Worm (Caenorhabditis elegans) whole organism, L2 larva: ENCODE results near the gene C10E2.1.
A peak's percentile ranks its signal among the peaks of the same experiment; 100 is the strongest.

Experiments used
- C34F6.9 ChIP-seq: fragments of 150-350 bp; optimal IDR thresholded peaks from 2 replicates; lab custom pipeline; 2014; ENCODE audit warnings: missing biosample characterization, missing genetic modification characterization
- F13H6.1 ChIP-seq: sonication (generic microtip); optimal IDR thresholded peaks from 2 replicates; lab custom pipeline; 2016; ENCODE audit warnings: missing genetic modification characterization, missing compliant biosample characterization
- R02D3.7 ChIP-seq: fragments of 150-350 bp; optimal IDR thresholded peaks from 2 replicates; lab custom pipeline; 2014; ENCODE audit warnings: missing biosample characterization, missing genetic modification characterization
- Y55F3AM.14 ChIP-seq: fragments of 200-800 bp; sonication (Bioruptor generic); optimal IDR thresholded peaks from 2 replicates; lab custom pipeline; 2018; ENCODE audit warnings: mild to moderate bottlenecking, missing genetic modification characterization, missing compliant biosample characterization
- ZK546.5 ChIP-seq: sonication (generic microtip); optimal IDR thresholded peaks from 2 replicates; lab custom pipeline; 2017; ENCODE audit warnings: missing biosample characterization, missing genetic modification characterization
- alr-1 ChIP-seq: fragments of 150-350 bp; optimal IDR thresholded peaks from 2 replicates; lab custom pipeline; 2014; ENCODE audit warnings: missing biosample characterization, missing genetic modification characterization
- ama-1 ChIP-seq: fragments of 150-350 bp; optimal IDR thresholded peaks from 2 replicates; lab custom pipeline; 2018; ENCODE audit warnings: inconsistent platforms
- blmp-1 ChIP-seq: sonication (generic microtip); optimal IDR thresholded peaks from 2 replicates; lab custom pipeline; 2017; ENCODE audit warnings: missing genetic modification characterization, mild to moderate bottlenecking, missing compliant biosample characterization, antibody characterized with exemption, moderate library complexity; ENCODE audit not compliant: insufficient read depth
- ceh-82 ChIP-seq: fragments of 150-350 bp; optimal IDR thresholded peaks from 2 replicates; lab custom pipeline; 2014; ENCODE audit warnings: missing biosample characterization, missing genetic modification characterization
- crh-2 ChIP-seq: sonication (generic microtip); optimal IDR thresholded peaks from 2 replicates; lab custom pipeline; 2017; ENCODE audit warnings: missing biosample characterization, missing genetic modification characterization
- dmd-4 ChIP-seq: sonication (generic microtip); optimal IDR thresholded peaks from 2 replicates; lab custom pipeline; 2017; ENCODE audit warnings: missing biosample characterization, missing genetic modification characterization
- egl-27 ChIP-seq: sonication (generic microtip); optimal IDR thresholded peaks from 3 replicates; lab custom pipeline; 2017; ENCODE audit warnings: missing biosample characterization, missing genetic modification reagents, missing genetic modification characterization
- elt-1 ChIP-seq: fragments of 150-350 bp; optimal IDR thresholded peaks from 2 replicates; lab custom pipeline; 2014; ENCODE audit warnings: missing biosample characterization, missing genetic modification characterization
- elt-3 ChIP-seq: sonication (generic microtip); optimal IDR thresholded peaks from 2 replicates; lab custom pipeline; 2017; ENCODE audit warnings: missing biosample characterization, missing genetic modification characterization
- fos-1 ChIP-seq: fragments of 150-350 bp; optimal IDR thresholded peaks from 2 replicates; lab custom pipeline; 2014; ENCODE audit warnings: missing biosample characterization, missing genetic modification characterization
- gmeb-1 ChIP-seq: fragments of 150-350 bp; optimal IDR thresholded peaks from 2 replicates; lab custom pipeline; 2014; ENCODE audit warnings: missing biosample characterization, missing genetic modification characterization
- lin-11 ChIP-seq: fragments of 150-350 bp; sonication (generic microtip); optimal IDR thresholded peaks from 2 replicates; lab custom pipeline; 2014; ENCODE audit warnings: missing biosample characterization, missing genetic modification characterization, inconsistent platforms, mixed read lengths
- lin-13 ChIP-seq: fragments of 150-350 bp; optimal IDR thresholded peaks from 2 replicates; lab custom pipeline; 2014; ENCODE audit warnings: missing biosample characterization, missing genetic modification reagents, missing genetic modification characterization
- lin-39 ChIP-seq: fragments of 150-350 bp; optimal IDR thresholded peaks from 2 replicates; lab custom pipeline; 2014; ENCODE audit warnings: missing biosample characterization, missing genetic modification reagents, missing genetic modification characterization
- mab-5 ChIP-seq: fragments of 150-350 bp; optimal IDR thresholded peaks from 2 replicates; lab custom pipeline; 2014; ENCODE audit warnings: missing biosample characterization, missing genetic modification characterization
- mdl-1 ChIP-seq, 2 experiments: fragments of 150-350 bp in 1 of 2; sonication (generic microtip) in 1 of 2; optimal IDR thresholded peaks; 2 replicates each; lab custom pipeline; 2017; ENCODE audit warnings: missing biosample characterization in 2 of 2, missing genetic modification characterization in 2 of 2
- nhr-10 ChIP-seq: sonication (generic microtip); optimal IDR thresholded peaks from 2 replicates; lab custom pipeline; 2017; ENCODE audit warnings: missing biosample characterization, missing genetic modification characterization
- nhr-11 ChIP-seq: fragments of 150-350 bp; optimal IDR thresholded peaks from 2 replicates; lab custom pipeline; 2014; ENCODE audit warnings: missing biosample characterization, missing genetic modification characterization
- nhr-12 ChIP-seq: fragments of 150-350 bp; optimal IDR thresholded peaks from 2 replicates; lab custom pipeline; 2014; ENCODE audit warnings: missing biosample characterization, missing genetic modification characterization
- nhr-129 ChIP-seq: fragments of 150-350 bp; optimal IDR thresholded peaks from 2 replicates; lab custom pipeline; 2014; ENCODE audit warnings: missing biosample characterization, missing genetic modification characterization
- nhr-21 ChIP-seq: fragments of 150-350 bp; optimal IDR thresholded peaks from 2 replicates; lab custom pipeline; 2014; ENCODE audit warnings: missing biosample characterization, missing genetic modification characterization
- nhr-23 ChIP-seq: fragments of 150-350 bp; optimal IDR thresholded peaks from 2 replicates; lab custom pipeline; 2014; ENCODE audit warnings: missing biosample characterization, missing genetic modification reagents, missing genetic modification characterization
- nhr-237 ChIP-seq: fragments of 150-350 bp; optimal IDR thresholded peaks from 2 replicates; lab custom pipeline; 2014; ENCODE audit warnings: missing biosample characterization, missing genetic modification characterization
- nhr-25 ChIP-seq: fragments of 150-350 bp; sonication (generic microtip); optimal IDR thresholded peaks from 3 replicates; lab custom pipeline; 2014; ENCODE audit warnings: missing biosample characterization, missing genetic modification characterization
- nhr-77 ChIP-seq: fragments of 150-350 bp; optimal IDR thresholded peaks from 2 replicates; lab custom pipeline; 2014; ENCODE audit warnings: missing biosample characterization, missing genetic modification characterization
- peb-1 ChIP-seq: fragments of 150-350 bp; optimal IDR thresholded peaks from 2 replicates; lab custom pipeline; 2014; ENCODE audit warnings: missing biosample characterization, missing genetic modification characterization
- sem-4 ChIP-seq: fragments of 150-350 bp; optimal IDR thresholded peaks from 2 replicates; lab custom pipeline; 2014; ENCODE audit warnings: missing biosample characterization, missing genetic modification reagents, missing genetic modification characterization
- skn-1 ChIP-seq: sonication (generic microtip); optimal IDR thresholded peaks from 2 replicates; lab custom pipeline; 2017; ENCODE audit warnings: missing biosample characterization, missing genetic modification characterization
- sma-3 ChIP-seq: sonication (generic microtip); optimal IDR thresholded peaks from 2 replicates; lab custom pipeline; 2016; ENCODE audit warnings: missing genetic modification reagents, missing genetic modification characterization, missing compliant biosample characterization
- sma-9 ChIP-seq, 2 experiments: fragments of 150-350 bp in 1 of 2; sonication (generic microtip) in 1 of 2; optimal IDR thresholded peaks; 2 replicates each; lab custom pipeline; 2014 to 2016; ENCODE audit warnings: missing genetic modification characterization in 2 of 2, mild to moderate bottlenecking in 1 of 2, missing biosample characterization in 1 of 2, missing compliant biosample characterization in 1 of 2, missing genetic modification reagents in 1 of 2, moderate library complexity in 1 of 2
- snpc-4 ChIP-seq: fragments of 150-350 bp; optimal IDR thresholded peaks from 2 replicates; lab custom pipeline; 2014; ENCODE audit warnings: missing biosample characterization, missing genetic modification characterization
- unc-39 ChIP-seq: fragments of 150-350 bp; optimal IDR thresholded peaks from 2 replicates; lab custom pipeline; 2014; ENCODE audit warnings: missing biosample characterization, missing genetic modification characterization
- unc-55 ChIP-seq: fragments of 150-350 bp; sonication (generic microtip); optimal IDR thresholded peaks from 3 replicates; lab custom pipeline; 2014; ENCODE audit warnings: missing biosample characterization, missing genetic modification reagents, missing genetic modification characterization
- unc-62 ChIP-seq: fragments of 150-350 bp; optimal IDR thresholded peaks from 2 replicates; lab custom pipeline; 2014; ENCODE audit warnings: missing biosample characterization, missing genetic modification reagents, missing genetic modification characterization
- zag-1 ChIP-seq: fragments of 150-350 bp; optimal IDR thresholded peaks from 2 replicates; lab custom pipeline; 2014; ENCODE audit warnings: missing biosample characterization, missing genetic modification characterization
- ztf-1 ChIP-seq: fragments of 200-800 bp; sonication (Bioruptor generic); conservative IDR thresholded peaks from 2 replicates; pipeline ENCODE4 v1.3.6; 2022; ENCODE audit warnings: missing genetic modification characterization, missing compliant biosample characterization
- ztf-11 ChIP-seq: sonication (generic microtip); optimal IDR thresholded peaks from 2 replicates; lab custom pipeline; 2017; ENCODE audit warnings: missing biosample characterization, missing genetic modification characterization
- ztf-4 ChIP-seq: fragments of 150-350 bp; optimal IDR thresholded peaks from 2 replicates; lab custom pipeline; 2014; ENCODE audit warnings: missing biosample characterization, missing genetic modification characterization

The C10E2.1 gene

ce11 chrX:16762529-16762928 is at the start of gene C10E2.1:
C10E2.1 (plus strand) TSS chrX:16762829.
- no peak for TF ChIP-seq ceh-82
- no peak for TF ChIP-seq fos-1 (tag; lab: Kevin White, UChicago)
- no peak for TF ChIP-seq ztf-1
- no peak for TF ChIP-seq nhr-21 (tag; lab: Kevin White, UChicago)
- no peak for TF ChIP-seq zag-1 (tag; lab: Kevin White, UChicago)
- no peak for TF ChIP-seq skn-1
- no peak for TF ChIP-seq gmeb-1 (tag; lab: Kevin White, UChicago)

- TF ChIP-seq mdl-1 (tag; optimal IDR thresholded peaks at IDR 0.05; lab: Kevin White, UChicago) (no peak), lin-13 (GFP tag; lab: Kevin White, UChicago) (no peak), ZK546.5 (no peak), peb-1 (tag; lab: Kevin White, UChicago) (no peak), Y55F3AM.14 (no peak), nhr-11 (tag; lab: Kevin White, UChicago) (no peak), egl-27 (tag; lab: Kevin White, UChicago) (no peak), elt-3 (tag; lab: Kevin White, UChicago) (no peak), sma-3 (GFP tag; lab: Kevin White, UChicago) (no peak), blmp-1 (tag; lab: Kevin White, UChicago) (no peak), dmd-4 (tag; lab: Kevin White, UChicago) (no peak), ceh-82 (no peak), unc-62 (GFP tag; lab: Kevin White, UChicago) (no peak)
Measured at ce11 chrX:16715938-16716337, 46.7 kb upstream of the C10E2.1 start.

- TF ChIP-seq lin-11 (tag; lab: Kevin White, UChicago), result no peak
- TF ChIP-seq zag-1 (tag; lab: Kevin White, UChicago), result no peak
- TF ChIP-seq alr-1 (tag; lab: Kevin White, UChicago), result no peak
- no peak for TF ChIP-seq unc-39 (tag; lab: Kevin White, UChicago)
- TF ChIP-seq snpc-4, result peak; percentile 32
Measured at ce11 chrX:16721930-16722329, 40.7 kb upstream of the C10E2.1 start.

DNA sequence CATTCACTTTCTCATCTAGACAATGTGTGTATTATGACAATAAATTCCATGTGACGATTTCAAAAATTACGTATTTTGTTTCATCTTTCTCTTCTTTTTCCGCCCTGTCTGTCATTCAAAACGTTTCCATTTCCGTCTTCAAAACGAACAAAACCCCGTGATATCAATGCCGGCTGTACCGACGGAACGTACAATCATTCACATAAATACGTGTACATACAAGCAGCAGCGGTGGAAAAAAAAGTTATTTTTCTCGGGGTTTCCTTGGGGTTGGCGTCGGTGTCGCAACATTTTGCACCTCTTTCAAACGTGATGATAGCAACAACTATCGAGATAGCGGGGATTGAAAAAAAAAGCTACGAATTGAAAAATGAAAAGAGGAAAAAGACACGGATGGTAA is 37.7 kb upstream of the C10E2.1 start:
- TF ChIP-seq fos-1 (tag; lab: Kevin White, UChicago), result peak; percentile 24
- no peak for TF ChIP-seq nhr-25 (tag; lab: Kevin White, UChicago)
- TF ChIP-seq nhr-237 (tag; lab: Kevin White, UChicago), result no peak
- TF ChIP-seq sma-9 (GFP tag; optimal IDR thresholded peaks at IDR 0.05; lab: Kevin White, UChicago), result peak; percentile 43
- no peak for TF ChIP-seq sma-9 (tag; optimal IDR thresholded peaks at IDR 0.05; lab: Kevin White, UChicago)
- peak; percentile 47 for TF ChIP-seq nhr-21 (tag; lab: Kevin White, UChicago)
- no peak for TF ChIP-seq zag-1 (tag; lab: Kevin White, UChicago)
- TF ChIP-seq sma-3 (GFP tag; lab: Kevin White, UChicago), result peak; percentile 39
- no peak for TF ChIP-seq elt-1 (tag; lab: Kevin White, UChicago)
- TF ChIP-seq, all 48 proteins: peak for 4

DNA sequence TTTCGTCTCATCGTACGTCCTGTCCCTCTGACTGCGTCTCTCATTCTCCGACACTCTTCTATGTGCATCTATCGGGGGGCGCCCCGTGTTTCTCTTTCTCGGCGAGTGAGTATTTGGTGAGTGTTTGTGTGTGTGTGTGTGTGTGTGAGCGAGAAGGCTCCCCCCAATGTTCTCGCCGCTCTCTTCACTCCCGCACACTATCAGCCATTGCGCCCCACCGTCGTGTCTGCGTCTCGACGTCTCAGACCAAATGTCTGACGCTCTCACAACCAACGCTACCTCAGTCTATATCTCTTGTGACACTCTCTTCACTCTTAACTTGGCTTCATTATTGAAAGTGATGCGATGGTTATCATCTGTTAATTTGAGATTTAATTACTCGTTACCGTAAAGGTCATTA is 35.8 kb upstream of the C10E2.1 start:
- TF ChIP-seq lin-13 (GFP tag; lab: Kevin White, UChicago) (peak; percentile 87), unc-62 (GFP tag; lab: Kevin White, UChicago) (peak; percentile 43), elt-1 (tag; lab: Kevin White, UChicago) (no peak), nhr-23 (tag; lab: Kevin White, UChicago) (no peak), nhr-11 (tag; lab: Kevin White, UChicago) (peak; percentile 47), lin-11 (tag; lab: Kevin White, UChicago) (peak; percentile 92), nhr-237 (tag; lab: Kevin White, UChicago) (peak; percentile 6), dmd-4 (tag; lab: Kevin White, UChicago) (no peak), unc-39 (tag; lab: Kevin White, UChicago) (no peak), lin-39 (tag; lab: Kevin White, UChicago) (no peak), ztf-11 (tag; lab: Kevin White, UChicago) (no peak), F13H6.1 (tag; lab: Kevin White, UChicago) (peak; percentile 98), R02D3.7 (tag; lab: Kevin White, UChicago) (no peak), ama-1 (lab: Kevin White, UChicago) (no peak), mab-5 (peak; percentile 55), nhr-129 (tag; lab: Kevin White, UChicago) (peak; percentile 96), ZK546.5 (no peak), ztf-4 (tag; lab: Kevin White, UChicago) (peak; percentile 71), skn-1 (no peak), nhr-10 (tag; lab: Kevin White, UChicago) (no peak), egl-27 (tag; lab: Kevin White, UChicago) (peak; percentile 94), unc-55 (GFP tag; lab: Kevin White, UChicago) (peak; percentile 93), ztf-1 (no peak), elt-3 (tag; lab: Kevin White, UChicago) (no peak), Y55F3AM.14 (peak; percentile 87), nhr-12 (tag; lab: Kevin White, UChicago) (no peak), gmeb-1 (tag; lab: Kevin White, UChicago) (peak; percentile 62), nhr-77 (tag; lab: Kevin White, UChicago) (no peak), C34F6.9 (tag; lab: Kevin White, UChicago) (peak; percentile 83), nhr-25 (tag; lab: Kevin White, UChicago) (peak; percentile 91), sem-4 (tag; lab: Kevin White, UChicago) (peak; percentile 94), sma-9 (GFP tag; optimal IDR thresholded peaks at IDR 0.05; lab: Kevin White, UChicago) (peak; percentile 94), sma-9 (tag; optimal IDR thresholded peaks at IDR 0.05; lab: Kevin White, UChicago) (no peak), crh-2 (tag; lab: Kevin White, UChicago) (peak; percentile 95)
